Fruit fly (Drosophila melanogaster): Measurements from ENCODE around the gene CG7083.

- TF ChIP-seq CG14711 (tag; optimal IDR thresholded peaks at IDR 0.05) (no peak), cnc (optimal IDR thresholded peaks at IDR 0.05) (no peak), CG7045 (GFP tag; optimal IDR thresholded peaks at IDR 0.05) (no peak), Clk (GFP tag; optimal IDR thresholded peaks at IDR 0.05) (no peak), tj (GFP tag; optimal IDR thresholded peaks at IDR 0.05) (no peak)
These were observed 31.4 kb downstream of the CG7083 start, which contains the start of gene ImpE1 for dm6 chr3L:8372035-8372434.

All from whole organism, adult.